Worm (Caenorhabditis elegans): Measurements from ENCODE around the gene npr-1.

npr-1 gene

DNA sequence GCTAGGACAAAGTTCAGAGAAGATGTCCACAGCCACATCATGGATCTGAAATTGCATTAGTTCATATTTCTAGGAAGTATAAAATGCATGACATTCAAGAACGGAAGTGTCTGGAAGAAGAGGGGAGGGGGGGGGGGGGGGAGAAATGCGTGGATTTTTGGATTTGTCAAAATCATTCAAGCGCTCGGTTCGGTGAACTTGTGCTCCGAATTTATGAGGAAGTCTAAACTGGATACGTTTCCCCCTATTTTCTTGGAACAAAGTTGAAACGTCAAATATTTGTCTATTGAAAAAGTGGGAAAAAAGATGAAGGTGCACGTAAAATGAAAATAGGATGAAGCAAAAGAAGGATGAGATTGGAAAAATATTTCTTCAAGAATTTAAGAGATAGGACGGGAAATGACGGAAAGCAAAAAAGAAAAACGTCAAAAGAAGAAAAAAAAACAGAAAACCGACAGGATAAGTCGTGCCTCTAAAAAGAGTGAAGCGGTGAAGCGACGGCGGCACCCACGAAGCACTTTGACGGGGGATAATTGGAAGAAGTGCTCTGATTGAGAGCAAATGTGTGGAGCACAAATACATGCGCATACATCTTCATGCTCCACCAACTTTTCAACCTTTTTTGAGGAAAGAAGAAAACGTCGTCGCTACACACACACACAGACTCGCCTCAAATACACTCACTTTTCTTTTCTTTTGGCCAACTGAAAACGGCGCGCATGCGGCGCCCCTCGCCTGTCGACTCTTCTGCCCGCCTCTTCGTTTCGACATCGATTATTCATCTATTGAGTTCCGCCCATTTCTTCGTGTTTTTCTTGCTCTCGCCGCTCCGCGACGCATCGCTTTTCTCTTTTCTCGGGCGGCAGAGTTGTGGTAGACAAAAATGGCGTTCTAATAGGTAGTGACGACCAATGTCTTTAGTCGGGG is 48.9 kb downstream of the npr-1 start, which contains the start of gene F55D10.4:
Gene F55D10.4 (minus strand): TSS at position 51 of the 927 bp plus-strand sequence.
- no peak for TF ChIP-seq T22C8.4 (GFP tag; IDR thresholded peaks at IDR 0.05)
- TF ChIP-seq ztf-23 (GFP tag; IDR thresholded peaks at IDR 0.05), result no peak
- no peak for TF ChIP-seq ref-1 (GFP tag; conservative IDR thresholded peaks at IDR 0.05)
- TF ChIP-seq med-1 (GFP tag; optimal IDR thresholded peaks at IDR 0.05; ENCODE audit: insufficient read depth), result no peak
- no peak for TF ChIP-seq cog-1 (tag; optimal IDR thresholded peaks at IDR 0.05)
- TF ChIP-seq ztf-29 (GFP tag; IDR thresholded peaks at IDR 0.05), result no peak
- TF ChIP-seq flt-1 (GFP tag; IDR thresholded peaks at IDR 0.05), result no peak
- TF ChIP-seq klf-2 (GFP tag; conservative IDR thresholded peaks at IDR 0.05), result no peak
- no peak for TF ChIP-seq tab-1 (GFP tag; IDR thresholded peaks at IDR 0.05)

DNA sequence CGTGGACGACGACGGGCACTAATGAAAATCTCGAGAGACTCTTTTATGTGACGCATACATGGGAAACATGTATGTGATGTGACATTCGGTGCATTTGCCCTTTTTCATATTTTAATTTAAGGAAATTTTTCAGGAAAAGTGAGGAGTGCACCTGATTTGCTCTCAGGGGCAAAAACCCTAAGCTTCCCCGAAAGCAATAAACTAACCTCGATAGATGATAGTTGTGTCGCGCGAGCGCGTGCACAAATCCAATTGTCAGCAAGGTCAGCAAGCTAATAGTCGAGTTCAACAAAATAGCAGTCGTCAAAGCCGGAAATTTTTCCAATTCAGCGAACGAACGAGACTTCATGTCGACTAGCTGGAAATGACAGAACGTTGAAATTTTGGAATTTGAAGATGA is 51.7 kb downstream of the npr-1 start:
- no peak for TF ChIP-seq klf-2 (GFP tag; conservative IDR thresholded peaks at IDR 0.05)
- TF ChIP-seq cog-1 (tag; optimal IDR thresholded peaks at IDR 0.05), result no peak
- TF ChIP-seq ref-1 (GFP tag; conservative IDR thresholded peaks at IDR 0.05), result no peak
- TF ChIP-seq T22C8.4 (GFP tag; IDR thresholded peaks at IDR 0.05), result no peak
- TF ChIP-seq ztf-23 (GFP tag; IDR thresholded peaks at IDR 0.05), result no peak
- no peak for TF ChIP-seq ztf-29 (GFP tag; IDR thresholded peaks at IDR 0.05)
- no peak for TF ChIP-seq med-1 (GFP tag; optimal IDR thresholded peaks at IDR 0.05; ENCODE audit: insufficient read depth)
- no peak for TF ChIP-seq tab-1 (GFP tag; IDR thresholded peaks at IDR 0.05)
- TF ChIP-seq flt-1 (GFP tag; IDR thresholded peaks at IDR 0.05), result no peak

All from whole organism, midembryonic.